Worm (Caenorhabditis elegans): ENCODE results near the gene stg-2.

stg-2 gene

ce11 chrX:8643817-8644216 lies at the start of gene stg-2:
stg-2 (minus strand) TSS chrX:8643917.
- no peak for TF ChIP-seq hlh-13 (GFP tag; optimal IDR thresholded peaks at IDR 0.05)
- no peak for TF ChIP-seq hlh-30 (tag; optimal IDR thresholded peaks at IDR 0.05; ENCODE audit: insufficient read depth)
- TF ChIP-seq sox-4 (tag; optimal IDR thresholded peaks at IDR 0.05), result no peak
- TF ChIP-seq odd-2 (tag; optimal IDR thresholded peaks at IDR 0.05), result no peak
- TF ChIP-seq zip-5 (tag; optimal IDR thresholded peaks at IDR 0.05), result no peak
- no peak for TF ChIP-seq ceh-30 (tag; optimal IDR thresholded peaks at IDR 0.05)
- TF ChIP-seq unc-86 (tag; optimal IDR thresholded peaks at IDR 0.05), result no peak
- no peak for TF ChIP-seq T23F11.4 (GFP tag; optimal IDR thresholded peaks at IDR 0.05)
- no peak for TF ChIP-seq ceh-18 (tag; optimal IDR thresholded peaks at IDR 0.05)
- no peak for TF ChIP-seq ceh-14 (tag; optimal IDR thresholded peaks at IDR 0.05)
- TF ChIP-seq ceh-24 (tag; optimal IDR thresholded peaks at IDR 0.05), result no peak
- TF ChIP-seq pag-3 (tag; optimal IDR thresholded peaks at IDR 0.05; ENCODE audit: borderline replicate concordance), result no peak
- TF ChIP-seq eyg-1 (tag; optimal IDR thresholded peaks at IDR 0.05), result no peak
- TF ChIP-seq unc-3 (GFP tag; conservative IDR thresholded peaks at IDR 0.05), result no peak
- no peak for TF ChIP-seq unc-3 (tag; optimal IDR thresholded peaks at IDR 0.05)
- no peak for TF ChIP-seq ceh-2 (tag; optimal IDR thresholded peaks at IDR 0.05)
- TF ChIP-seq pax-1 (tag; optimal IDR thresholded peaks at IDR 0.05), result no peak

DNA sequence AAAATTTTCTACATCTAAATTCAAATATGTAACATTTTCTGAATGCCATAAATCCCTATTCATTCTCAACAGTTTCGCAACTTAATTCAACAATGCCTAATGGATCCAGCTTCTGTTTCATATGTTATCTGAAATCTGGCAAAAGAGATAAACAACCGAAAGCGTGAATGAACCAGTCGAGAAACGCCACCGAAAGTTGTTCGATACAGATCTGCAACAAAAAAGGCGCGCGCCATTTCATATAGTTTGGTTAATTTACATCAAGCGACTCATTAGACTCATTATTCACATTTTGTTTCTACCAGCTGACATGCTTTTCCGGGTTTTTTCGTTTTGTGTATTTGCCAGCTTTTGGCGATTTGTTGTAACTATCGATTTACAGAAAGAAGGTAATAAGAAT lies 37.9 kb upstream of the stg-2 start, which contains the start of gene K09E2.1:
K09E2.1 (plus strand) TSS at position 301 of the 400 bp plus-strand sequence.
- TF ChIP-seq ama-1 (optimal IDR thresholded peaks at IDR 0.05) (no peak), ets-4 (tag; optimal IDR thresholded peaks at IDR 0.05) (no peak), eyg-1 (tag; optimal IDR thresholded peaks at IDR 0.05) (no peak), C38D4.7 (GFP tag; optimal IDR thresholded peaks at IDR 0.05) (no peak), ceh-2 (tag; optimal IDR thresholded peaks at IDR 0.05) (no peak), hlh-6 (tag; optimal IDR thresholded peaks at IDR 0.05) (no peak), pha-2 (tag; optimal IDR thresholded peaks at IDR 0.05) (no peak), elt-2 (tag; optimal IDR thresholded peaks at IDR 0.05) (no peak), fkh-6 (tag; optimal IDR thresholded peaks at IDR 0.05) (no peak), pha-4 (tag; optimal IDR thresholded peaks at IDR 0.05) (no peak), K09A11.1 (tag; optimal IDR thresholded peaks at IDR 0.05; ENCODE audit: insufficient read depth) (no peak), K02D7.2 (tag; optimal IDR thresholded peaks at IDR 0.05) (no peak), ref-2 (tag; optimal IDR thresholded peaks at IDR 0.05) (no peak), unc-86 (tag; optimal IDR thresholded peaks at IDR 0.05) (no peak), mec-3 (tag; optimal IDR thresholded peaks at IDR 0.05; ENCODE audit: borderline replicate concordance) (no peak)

- no peak for TF ChIP-seq hlh-15 (tag; optimal IDR thresholded peaks at IDR 0.05)
Observed at ce11 chrX:8677873-8678272, 34.2 kb upstream of the stg-2 start.

DNA sequence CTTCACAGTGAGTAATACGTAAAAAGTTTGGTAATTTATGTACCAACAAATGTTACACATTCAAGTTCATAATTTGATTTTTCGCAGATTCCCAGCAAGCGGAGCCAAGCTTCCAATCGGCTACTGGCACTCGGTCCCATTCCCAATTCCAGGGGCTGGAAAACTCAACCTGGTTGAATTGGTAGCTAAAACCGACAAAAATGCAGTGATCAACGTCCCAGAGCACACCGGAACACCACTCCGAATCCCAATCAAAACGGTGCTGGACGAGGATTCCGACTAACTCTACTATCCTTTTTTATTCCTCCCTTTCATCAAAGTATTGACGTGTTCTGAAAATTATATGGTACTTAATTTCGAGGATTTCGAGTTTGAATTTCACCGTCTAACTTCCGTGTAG lies 33.6 kb upstream of the stg-2 start:
- no peak for TF ChIP-seq F13H6.1 (tag; optimal IDR thresholded peaks at IDR 0.05)
- TF ChIP-seq ceh-31 (tag; optimal IDR thresholded peaks at IDR 0.05), result no peak
- no peak for TF ChIP-seq pros-1 (tag; optimal IDR thresholded peaks at IDR 0.05)
- no peak for TF ChIP-seq ceh-24 (tag; optimal IDR thresholded peaks at IDR 0.05)
- no peak for TF ChIP-seq nfya-1 (tag; optimal IDR thresholded peaks at IDR 0.05)
- TF ChIP-seq ttx-3 (tag; optimal IDR thresholded peaks at IDR 0.05), result no peak

- no peak for TF ChIP-seq ceh-31 (tag; optimal IDR thresholded peaks at IDR 0.05)
- TF ChIP-seq ceh-48 (tag; optimal IDR thresholded peaks at IDR 0.05), result no peak
Observed at ce11 chrX:8676088-8676779, 32.5 kb upstream of the stg-2 start.
